Worm (Caenorhabditis elegans) whole organism, L3 larva: Measurements from ENCODE around the gene lmd-4.
"Not testable (repeated sequence)": the region's sequence is repeated elsewhere in the genome, so short reads cannot be mapped to it uniquely, and the experiment has no call there.

Experiments
- ZK546.5 ChIP-seq: sonication (generic microtip); optimal IDR thresholded peaks from 2 replicates; lab custom pipeline; 2017; ENCODE audit warnings: missing biosample characterization, missing genetic modification characterization
- aly-2 ChIP-seq: fragments of 150-350 bp; optimal IDR thresholded peaks from 2 replicates; lab custom pipeline; 2014; ENCODE audit warnings: missing biosample characterization, missing genetic modification characterization
- ama-1 ChIP-seq: fragments of 150-350 bp; optimal IDR thresholded peaks from 2 replicates; lab custom pipeline; 2018
- ceh-16 ChIP-seq: sonication (generic microtip); optimal IDR thresholded peaks from 2 replicates; lab custom pipeline; 2017; ENCODE audit warnings: missing biosample characterization, missing genetic modification characterization
- ceh-82 ChIP-seq: fragments of 150-350 bp; optimal IDR thresholded peaks from 2 replicates; lab custom pipeline; 2014; ENCODE audit warnings: missing biosample characterization, missing genetic modification characterization
- ceh-9 ChIP-seq: sonication (generic microtip); optimal IDR thresholded peaks from 2 replicates; lab custom pipeline; 2018; ENCODE audit warnings: missing biosample characterization, missing genetic modification characterization
- daf-12 ChIP-seq: fragments of 150-350 bp; optimal IDR thresholded peaks from 2 replicates; lab custom pipeline; 2014; ENCODE audit warnings: missing biosample characterization, missing genetic modification reagents, missing genetic modification characterization
- egl-27 ChIP-seq: sonication (generic microtip); optimal IDR thresholded peaks from 4 replicates; lab custom pipeline; 2017; ENCODE audit warnings: missing biosample characterization, missing genetic modification reagents, missing genetic modification characterization
- egl-5 ChIP-seq: fragments of 150-350 bp; optimal IDR thresholded peaks from 2 replicates; lab custom pipeline; 2017; ENCODE audit warnings: missing biosample characterization, missing genetic modification reagents, missing genetic modification characterization, inconsistent platforms
- elt-1 ChIP-seq: fragments of 150-350 bp; optimal IDR thresholded peaks from 2 replicates; lab custom pipeline; 2014; ENCODE audit warnings: missing biosample characterization, missing genetic modification characterization
- elt-3 ChIP-seq, 3 experiments: fragments of 150-350 bp in 1 of 3; sonication (generic microtip) in 2 of 3; optimal IDR thresholded peaks; 2 replicates in 2 of 3; 4 replicates in 1 of 3; lab custom pipeline; 2014 to 2017; ENCODE audit warnings: missing biosample characterization in 3 of 3, missing genetic modification characterization in 3 of 3
- eor-1 ChIP-seq, 2 experiments: fragments of 150-350 bp; optimal IDR thresholded peaks; 2 replicates each; lab custom pipeline; 2014 to 2018; ENCODE audit warnings: missing biosample characterization in 2 of 2, missing genetic modification characterization in 2 of 2
- fkh-10 ChIP-seq: sonication (generic microtip); optimal IDR thresholded peaks from 2 replicates; lab custom pipeline; 2017; ENCODE audit warnings: missing biosample characterization, missing genetic modification reagents, missing genetic modification characterization
- fos-1 ChIP-seq: fragments of 150-350 bp; optimal IDR thresholded peaks from 2 replicates; lab custom pipeline; 2014; ENCODE audit warnings: missing biosample characterization, missing genetic modification characterization
- hmg-11 ChIP-seq: sonication (generic microtip); optimal IDR thresholded peaks from 2 replicates; lab custom pipeline; 2016; ENCODE audit warnings: missing genetic modification characterization, missing compliant biosample characterization
- jun-1 ChIP-seq: fragments of 150-350 bp; optimal IDR thresholded peaks from 2 replicates; lab custom pipeline; 2014; ENCODE audit warnings: missing biosample characterization, missing genetic modification reagents, missing genetic modification characterization
- lin-15B ChIP-seq: fragments of 150-350 bp; optimal IDR thresholded peaks from 2 replicates; lab custom pipeline; 2014; ENCODE audit warnings: missing biosample characterization, missing genetic modification characterization
- lin-39 ChIP-seq: fragments of 150-350 bp; optimal IDR thresholded peaks from 2 replicates; lab custom pipeline; 2018; ENCODE audit warnings: missing biosample characterization, missing genetic modification reagents, missing genetic modification characterization
- lsy-12 ChIP-seq: sonication (generic microtip); optimal IDR thresholded peaks from 2 replicates; lab custom pipeline; 2016; ENCODE audit warnings: mild to moderate bottlenecking, missing genetic modification characterization, missing compliant biosample characterization
- mdl-1 ChIP-seq: fragments of 150-350 bp; optimal IDR thresholded peaks from 2 replicates; lab custom pipeline; 2014; ENCODE audit warnings: missing biosample characterization, missing genetic modification characterization
- nfya-1 ChIP-seq: sonication (generic microtip); optimal IDR thresholded peaks from 2 replicates; lab custom pipeline; 2017; ENCODE audit warnings: missing genetic modification characterization, mild to moderate bottlenecking, missing compliant biosample characterization, antibody characterized with exemption, moderate library complexity; ENCODE audit not compliant: insufficient read depth
- nhr-12 ChIP-seq: fragments of 150-350 bp; optimal IDR thresholded peaks from 2 replicates; lab custom pipeline; 2014; ENCODE audit warnings: missing biosample characterization, missing genetic modification characterization
- nhr-23 ChIP-seq: fragments of 150-350 bp; optimal IDR thresholded peaks from 2 replicates; lab custom pipeline; 2014; ENCODE audit warnings: missing biosample characterization, missing genetic modification reagents, missing genetic modification characterization
- nhr-25 ChIP-seq: sonication (generic microtip); optimal IDR thresholded peaks from 2 replicates; lab custom pipeline; 2017; ENCODE audit warnings: missing biosample characterization, missing genetic modification characterization
- nhr-28 ChIP-seq: fragments of 150-350 bp; optimal IDR thresholded peaks from 2 replicates; lab custom pipeline; 2014; ENCODE audit warnings: missing biosample characterization, missing genetic modification characterization
- nhr-43 ChIP-seq: sonication (generic microtip); optimal IDR thresholded peaks from 2 replicates; lab custom pipeline; 2016; ENCODE audit warnings: mild to moderate bottlenecking, missing genetic modification characterization, missing compliant biosample characterization; ENCODE audit not compliant: poor library complexity, severe bottlenecking
- nhr-67 ChIP-seq: fragments of 150-350 bp; optimal IDR thresholded peaks from 2 replicates; lab custom pipeline; 2014; ENCODE audit warnings: missing biosample characterization, missing genetic modification characterization
- nhr-76 ChIP-seq: fragments of 150-350 bp; sonication (generic microtip); optimal IDR thresholded peaks from 5 replicates; lab custom pipeline; 2014; ENCODE audit warnings: missing biosample characterization, missing genetic modification characterization
- nhr-77 ChIP-seq: fragments of 150-350 bp; optimal IDR thresholded peaks from 2 replicates; lab custom pipeline; 2014; ENCODE audit warnings: missing biosample characterization, missing genetic modification characterization
- pha-4 ChIP-seq: fragments of 150-350 bp; optimal IDR thresholded peaks from 2 replicates; lab custom pipeline; 2014; ENCODE audit warnings: missing biosample characterization, missing genetic modification reagents, missing genetic modification characterization
- skn-1 ChIP-seq: fragments of 150-350 bp; optimal IDR thresholded peaks from 2 replicates; lab custom pipeline; 2014; ENCODE audit warnings: missing biosample characterization, missing genetic modification characterization
- snpc-4 ChIP-seq: fragments of 150-350 bp; optimal IDR thresholded peaks from 2 replicates; lab custom pipeline; 2014; ENCODE audit warnings: missing biosample characterization, missing genetic modification characterization
- tbx-2 ChIP-seq: sonication (generic microtip); optimal IDR thresholded peaks from 2 replicates; lab custom pipeline; 2016; ENCODE audit warnings: mild to moderate bottlenecking, missing genetic modification characterization, missing compliant biosample characterization
- unc-39 ChIP-seq: sonication (generic microtip); optimal IDR thresholded peaks from 4 replicates; lab custom pipeline; 2017; ENCODE audit warnings: missing biosample characterization, missing genetic modification characterization
- zag-1 ChIP-seq: fragments of 150-350 bp; optimal IDR thresholded peaks from 2 replicates; lab custom pipeline; 2014; ENCODE audit warnings: missing biosample characterization, missing genetic modification characterization
- ztf-11 ChIP-seq: fragments of 150-350 bp; optimal IDR thresholded peaks from 2 replicates; lab custom pipeline; 2014; ENCODE audit warnings: missing biosample characterization, missing genetic modification characterization

Gene lmd-4

ce11 chrV:7304506-7304905 lies 16.3 kb downstream of the lmd-4 start, which contains the start of gene F07G11.2:
Gene F07G11.2, plus strand, starts transcription at chrV:7304806.
- TF ChIP-seq nhr-67, zag-1, tbx-2 (tag; lab: Kevin White, UChicago): not testable (repeated sequence)

ce11 chrV:7298463-7298862 lies 22.3 kb downstream of the lmd-4 start, which contains the start of gene F07G11.3:
Gene F07G11.3, plus strand, starts transcription at chrV:7298763.
- TF ChIP-seq egl-27, result no peak

DNA sequence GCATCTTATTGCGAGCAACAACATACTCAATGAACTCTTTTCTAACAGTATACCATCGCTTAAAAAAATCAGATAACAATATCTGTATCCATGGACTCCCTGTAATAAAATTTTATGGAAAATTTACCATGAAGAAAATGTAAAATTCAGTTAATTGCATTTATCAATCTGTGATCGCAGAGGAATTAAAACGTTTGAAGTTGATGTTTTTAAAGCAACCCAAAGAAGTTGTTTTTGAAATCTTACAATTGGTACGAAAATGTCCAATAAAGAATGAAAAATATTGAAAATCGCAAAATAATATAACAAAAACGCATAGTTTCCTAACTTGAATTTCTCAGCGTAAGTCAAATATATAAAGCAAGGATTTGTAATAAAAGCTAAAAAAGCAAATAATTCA lies 23.5 kb downstream of the lmd-4 start, which contains the start of gene srj-32:
TSS of gene srj-32 (minus strand) at position 101 of the 400 bp plus-strand sequence.
- TF ChIP-seq nhr-43 (tag; lab: Kevin White, UChicago) (no peak), ztf-11 (tag; lab: Kevin White, UChicago) (no peak), aly-2 (tag; lab: Kevin White, UChicago) (no peak), eor-1 (tag; optimal IDR thresholded peaks at IDR 0.05; lab: Kevin White, UChicago) (no peak), ama-1 (lab: Kevin White, UChicago) (no peak), elt-1 (no peak), ceh-16 (tag; lab: Kevin White, UChicago) (no peak), daf-12 (tag; lab: Kevin White, UChicago) (no peak), lin-39 (no peak), ZK546.5 (tag; lab: Kevin White, UChicago) (no peak), snpc-4 (tag; lab: Kevin White, UChicago) (no peak), nhr-77 (tag; lab: Kevin White, UChicago) (no peak), ceh-9 (tag; lab: Kevin White, UChicago) (no peak), nfya-1 (no peak), nhr-76 (no peak), lsy-12 (no peak), unc-39 (tag; lab: Kevin White, UChicago) (no peak), mdl-1 (tag; lab: Kevin White, UChicago) (no peak)
- TF ChIP-seq, all 47 proteins: peak for 0

- no peak for TF ChIP-seq nfya-1
- TF ChIP-seq skn-1 (tag; lab: Kevin White, UChicago), result no peak
- no peak for TF ChIP-seq pha-4 (tag; lab: Kevin White, UChicago)
- TF ChIP-seq hmg-11 (tag; lab: Kevin White, UChicago), result no peak
- TF ChIP-seq ceh-82 (tag; lab: Kevin White, UChicago), result no peak
- no peak for TF ChIP-seq jun-1 (tag; lab: Kevin White, UChicago)
- TF ChIP-seq elt-3 (tag; optimal IDR thresholded peaks at IDR 0.05; lab: Kevin White, UChicago), result no peak
- no peak for TF ChIP-seq fkh-10 (GFP tag; lab: Kevin White, UChicago)
- TF ChIP-seq egl-27, result no peak
- no peak for TF ChIP-seq aly-2 (tag; lab: Kevin White, UChicago)
Measured at ce11 chrV:7295270-7295669, 25.5 kb downstream of the lmd-4 start, which contains the start of gene F07G11.4. Gene F07G11.4, minus strand, starts transcription at chrV:7295370.

DNA sequence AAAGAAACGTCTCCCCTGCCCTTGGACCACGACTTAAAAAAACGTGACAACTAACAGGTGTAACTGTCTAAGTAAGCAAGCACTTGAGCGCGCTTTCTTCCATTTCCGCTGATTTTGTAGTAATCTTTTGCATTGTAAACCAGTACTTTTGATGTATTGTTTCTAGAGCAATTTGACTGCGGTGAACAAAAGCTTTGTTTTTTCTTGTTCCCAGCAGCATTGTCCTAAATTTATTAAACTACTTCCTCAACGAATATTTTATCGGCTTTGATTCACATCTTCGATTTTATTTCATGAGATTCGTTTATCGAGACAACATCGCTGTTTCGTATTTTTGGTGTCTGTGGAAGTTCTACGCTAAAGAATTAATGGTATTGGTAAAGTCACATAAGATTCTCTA lies 32.1 kb downstream of the lmd-4 start, which contains the start of gene C13A2.1:
TSS of gene C13A2.1 (plus strand) at position 301 of the 400 bp plus-strand sequence.
- TF ChIP-seq nfya-1, result no peak
- TF ChIP-seq ZK546.5 (tag; lab: Kevin White, UChicago), result no peak
- TF ChIP-seq fos-1 (tag; lab: Kevin White, UChicago), result no peak

- TF ChIP-seq aly-2 (tag; lab: Kevin White, UChicago) (no peak), nhr-23 (tag; lab: Kevin White, UChicago) (no peak), fos-1 (tag; lab: Kevin White, UChicago) (no peak), lin-15B (tag; lab: Kevin White, UChicago) (no peak), egl-5 (tag; lab: Kevin White, UChicago) (no peak), nhr-76 (no peak), nfya-1 (no peak), snpc-4 (tag; lab: Kevin White, UChicago) (no peak), nhr-12 (no peak), nhr-25 (tag; lab: Kevin White, UChicago) (no peak), ceh-16 (tag; lab: Kevin White, UChicago) (no peak), nhr-28 (no peak), nhr-67 (tag; lab: Kevin White, UChicago) (no peak), ceh-82 (tag; lab: Kevin White, UChicago) (no peak), zag-1 (tag; lab: Kevin White, UChicago) (no peak)
Measured at ce11 chrV:7282037-7282436, 38.8 kb downstream of the lmd-4 start, which contains the start of gene C13A2.3. Gene C13A2.3, plus strand, starts transcription at chrV:7282337.
